Worm (Caenorhabditis elegans): ENCODE measurements around the gene txdc-17.

The txdc-17 gene

DNA sequence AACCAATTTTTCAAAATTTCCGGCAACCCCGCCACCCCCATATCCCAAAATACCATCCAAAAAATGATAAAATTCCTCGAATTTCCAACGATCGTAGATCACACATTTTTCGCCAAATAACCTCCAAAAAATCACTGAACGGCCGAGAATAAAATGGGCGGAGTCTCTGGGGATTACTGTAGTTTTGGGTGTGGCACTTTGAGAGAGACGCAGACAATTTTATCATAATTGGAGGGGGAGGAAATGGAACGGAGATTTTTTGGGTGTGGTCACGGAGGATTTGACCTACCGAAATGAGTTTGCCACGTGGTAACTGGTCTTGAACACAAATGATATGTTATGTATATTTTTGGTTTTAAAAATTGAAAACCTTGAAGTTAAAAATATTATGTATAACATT lies 34.0 kb downstream of the txdc-17 start:
- TF ChIP-seq flt-1 (GFP tag; IDR thresholded peaks at IDR 0.05) (no peak), ztf-23 (GFP tag; IDR thresholded peaks at IDR 0.05) (no peak), med-1 (GFP tag; optimal IDR thresholded peaks at IDR 0.05; ENCODE audit: insufficient read depth) (no peak), cog-1 (tag; optimal IDR thresholded peaks at IDR 0.05) (no peak), T22C8.4 (GFP tag; IDR thresholded peaks at IDR 0.05) (no peak), ztf-29 (GFP tag; IDR thresholded peaks at IDR 0.05) (no peak), tab-1 (GFP tag; IDR thresholded peaks at IDR 0.05) (no peak), klf-2 (GFP tag; conservative IDR thresholded peaks at IDR 0.05) (no peak), ref-1 (GFP tag; conservative IDR thresholded peaks at IDR 0.05) (no peak)

- TF ChIP-seq ztf-29 (GFP tag; IDR thresholded peaks at IDR 0.05) (no peak), klf-2 (GFP tag; conservative IDR thresholded peaks at IDR 0.05) (no peak), flt-1 (GFP tag; IDR thresholded peaks at IDR 0.05) (no peak), med-1 (GFP tag; optimal IDR thresholded peaks at IDR 0.05; ENCODE audit: insufficient read depth) (no peak), cog-1 (tag; optimal IDR thresholded peaks at IDR 0.05) (no peak), tab-1 (GFP tag; IDR thresholded peaks at IDR 0.05) (no peak), T22C8.4 (GFP tag; IDR thresholded peaks at IDR 0.05) (no peak), ref-1 (GFP tag; conservative IDR thresholded peaks at IDR 0.05) (no peak), ztf-23 (GFP tag; IDR thresholded peaks at IDR 0.05) (no peak)
Measured at ce11 chrIII:2869033-2869432, 34.6 kb downstream of the txdc-17 start.

DNA sequence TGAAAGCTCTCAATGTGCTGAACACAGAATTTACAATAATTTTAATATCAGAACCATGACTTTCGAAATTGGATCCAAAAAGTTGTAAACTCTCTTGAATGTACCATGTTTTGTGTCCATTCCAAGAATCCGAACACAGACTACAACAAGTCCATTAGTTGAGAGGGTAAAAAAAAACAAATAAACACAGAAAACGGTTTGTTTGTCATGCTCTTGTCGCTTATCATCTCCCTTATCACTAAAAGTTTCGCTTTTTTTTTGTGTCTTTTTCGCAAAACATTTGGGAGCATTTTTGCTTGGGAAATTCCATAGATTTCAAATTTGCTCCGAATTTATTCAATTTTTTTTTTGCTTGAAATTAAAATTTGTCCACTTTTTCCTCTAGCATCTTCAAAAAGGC lies 35.0 kb downstream of the txdc-17 start:
- no peak for TF ChIP-seq ztf-29 (GFP tag; IDR thresholded peaks at IDR 0.05)
- TF ChIP-seq flt-1 (GFP tag; IDR thresholded peaks at IDR 0.05): no peak
- no peak for TF ChIP-seq tab-1 (GFP tag; IDR thresholded peaks at IDR 0.05)
- TF ChIP-seq ztf-23 (GFP tag; IDR thresholded peaks at IDR 0.05): no peak

DNA sequence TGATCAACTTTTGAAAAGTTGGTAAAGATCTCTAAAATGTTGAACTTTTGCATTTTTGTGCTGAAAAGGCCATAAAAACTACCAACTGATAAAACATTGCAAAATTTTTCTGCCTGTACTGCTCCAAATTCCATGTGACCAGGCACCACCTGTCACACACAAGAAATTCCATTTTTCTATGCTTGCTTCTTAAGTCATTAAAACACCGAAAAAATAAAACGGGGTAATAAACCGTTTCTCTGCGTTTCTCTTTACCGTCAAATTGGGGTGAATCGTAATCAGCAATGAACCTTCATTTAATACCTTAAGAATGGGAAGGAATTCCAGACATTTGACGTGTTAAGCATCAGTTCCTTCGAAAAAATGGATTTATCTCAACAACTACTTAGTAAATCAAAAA lies 35.8 kb downstream of the txdc-17 start:
- TF ChIP-seq tab-1 (GFP tag; IDR thresholded peaks at IDR 0.05): no peak
- TF ChIP-seq flt-1 (GFP tag; IDR thresholded peaks at IDR 0.05): no peak
- no peak for TF ChIP-seq T22C8.4 (GFP tag; IDR thresholded peaks at IDR 0.05)
- no peak for TF ChIP-seq med-1 (GFP tag; optimal IDR thresholded peaks at IDR 0.05; ENCODE audit: insufficient read depth)
- TF ChIP-seq ref-1 (GFP tag; conservative IDR thresholded peaks at IDR 0.05): no peak
- no peak for TF ChIP-seq ztf-29 (GFP tag; IDR thresholded peaks at IDR 0.05)
- TF ChIP-seq klf-2 (GFP tag; conservative IDR thresholded peaks at IDR 0.05): no peak
- TF ChIP-seq cog-1 (tag; optimal IDR thresholded peaks at IDR 0.05): no peak
- TF ChIP-seq ztf-23 (GFP tag; IDR thresholded peaks at IDR 0.05): no peak

ce11 chrIII:2871817-2872216 lies 37.4 kb downstream of the txdc-17 start:
- TF ChIP-seq ref-1 (GFP tag; conservative IDR thresholded peaks at IDR 0.05): no peak
- TF ChIP-seq ztf-23 (GFP tag; IDR thresholded peaks at IDR 0.05): no peak
- no peak for TF ChIP-seq cog-1 (tag; optimal IDR thresholded peaks at IDR 0.05)
- no peak for TF ChIP-seq tab-1 (GFP tag; IDR thresholded peaks at IDR 0.05)
- TF ChIP-seq flt-1 (GFP tag; IDR thresholded peaks at IDR 0.05): no peak
- no peak for TF ChIP-seq T22C8.4 (GFP tag; IDR thresholded peaks at IDR 0.05)
- no peak for TF ChIP-seq klf-2 (GFP tag; conservative IDR thresholded peaks at IDR 0.05)
- TF ChIP-seq med-1 (GFP tag; optimal IDR thresholded peaks at IDR 0.05; ENCODE audit: insufficient read depth): no peak
- no peak for TF ChIP-seq ztf-29 (GFP tag; IDR thresholded peaks at IDR 0.05)

- TF ChIP-seq med-1 (GFP tag; optimal IDR thresholded peaks at IDR 0.05; ENCODE audit: insufficient read depth) (no peak), tab-1 (GFP tag; IDR thresholded peaks at IDR 0.05) (no peak), ref-1 (GFP tag; conservative IDR thresholded peaks at IDR 0.05) (no peak), klf-2 (GFP tag; conservative IDR thresholded peaks at IDR 0.05) (no peak), ztf-29 (GFP tag; IDR thresholded peaks at IDR 0.05) (no peak), ztf-23 (GFP tag; IDR thresholded peaks at IDR 0.05) (no peak), T22C8.4 (GFP tag; IDR thresholded peaks at IDR 0.05) (no peak), flt-1 (GFP tag; IDR thresholded peaks at IDR 0.05) (no peak), cog-1 (tag; optimal IDR thresholded peaks at IDR 0.05) (no peak)
Measured at ce11 chrIII:2873116-2873644, 38.7 kb downstream of the txdc-17 start.

- TF ChIP-seq ztf-29 (GFP tag; IDR thresholded peaks at IDR 0.05): no peak
- TF ChIP-seq cog-1 (tag; optimal IDR thresholded peaks at IDR 0.05): no peak
- TF ChIP-seq tab-1 (GFP tag; IDR thresholded peaks at IDR 0.05): no peak
- no peak for TF ChIP-seq med-1 (GFP tag; optimal IDR thresholded peaks at IDR 0.05; ENCODE audit: insufficient read depth)
- no peak for TF ChIP-seq ztf-23 (GFP tag; IDR thresholded peaks at IDR 0.05)
- TF ChIP-seq T22C8.4 (GFP tag; IDR thresholded peaks at IDR 0.05): no peak
- TF ChIP-seq klf-2 (GFP tag; conservative IDR thresholded peaks at IDR 0.05): no peak
- no peak for TF ChIP-seq ref-1 (GFP tag; conservative IDR thresholded peaks at IDR 0.05)
- TF ChIP-seq flt-1 (GFP tag; IDR thresholded peaks at IDR 0.05): no peak
Measured at ce11 chrIII:2874144-2874868, 39.8 kb downstream of the txdc-17 start, which contains the start of gene klf-1. Gene klf-1, plus strand, starts transcription at chrIII:2874818.

DNA sequence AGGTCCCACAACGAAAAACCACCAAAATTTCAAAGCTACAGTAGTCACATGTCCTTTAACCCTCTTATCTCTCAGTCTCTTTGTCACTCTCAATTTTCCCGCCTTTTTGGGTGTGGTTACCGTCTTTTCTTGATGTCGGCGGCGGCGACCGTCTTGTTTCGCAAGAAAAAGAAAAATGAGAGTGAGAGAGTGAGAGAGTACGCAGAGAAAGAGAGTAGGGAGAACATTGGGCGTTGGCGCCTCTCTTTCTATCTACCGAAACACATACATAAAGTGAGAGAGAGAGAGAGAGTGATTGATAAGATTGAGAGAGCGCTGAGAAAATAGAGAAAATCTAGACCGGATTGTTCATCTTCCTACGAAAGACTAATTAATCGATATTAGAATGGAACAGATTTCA lies 41.5 kb downstream of the txdc-17 start:
- TF ChIP-seq tab-1 (GFP tag; IDR thresholded peaks at IDR 0.05): no peak
- no peak for TF ChIP-seq cog-1 (tag; optimal IDR thresholded peaks at IDR 0.05)
- no peak for TF ChIP-seq T22C8.4 (GFP tag; IDR thresholded peaks at IDR 0.05)
- TF ChIP-seq klf-2 (GFP tag; conservative IDR thresholded peaks at IDR 0.05): no peak
- no peak for TF ChIP-seq ref-1 (GFP tag; conservative IDR thresholded peaks at IDR 0.05)
- no peak for TF ChIP-seq ztf-29 (GFP tag; IDR thresholded peaks at IDR 0.05)
- TF ChIP-seq flt-1 (GFP tag; IDR thresholded peaks at IDR 0.05): no peak
- TF ChIP-seq ztf-23 (GFP tag; IDR thresholded peaks at IDR 0.05): no peak
- TF ChIP-seq med-1 (GFP tag; optimal IDR thresholded peaks at IDR 0.05; ENCODE audit: insufficient read depth): no peak

- TF ChIP-seq T22C8.4 (GFP tag; IDR thresholded peaks at IDR 0.05): no peak
- no peak for TF ChIP-seq ref-1 (GFP tag; conservative IDR thresholded peaks at IDR 0.05)
- TF ChIP-seq med-1 (GFP tag; optimal IDR thresholded peaks at IDR 0.05; ENCODE audit: insufficient read depth): no peak
- TF ChIP-seq klf-2 (GFP tag; conservative IDR thresholded peaks at IDR 0.05): no peak
- no peak for TF ChIP-seq flt-1 (GFP tag; IDR thresholded peaks at IDR 0.05)
- no peak for TF ChIP-seq ztf-29 (GFP tag; IDR thresholded peaks at IDR 0.05)
- TF ChIP-seq ztf-23 (GFP tag; IDR thresholded peaks at IDR 0.05): no peak
- TF ChIP-seq tab-1 (GFP tag; IDR thresholded peaks at IDR 0.05): no peak
- no peak for TF ChIP-seq cog-1 (tag; optimal IDR thresholded peaks at IDR 0.05)
Measured at ce11 chrIII:2879703-2880102, 45.2 kb downstream of the txdc-17 start.
